Worm (Caenorhabditis elegans): Measurements from ENCODE around the gene mlt-10.

ce11 chrII:526375-526774 lies 20.1 kb upstream of the mlt-10 start, which contains the start of gene lgc-34:
- TF ChIP-seq mdl-1 (tag; optimal IDR thresholded peaks at IDR 0.05) = no peak
- TF ChIP-seq pha-4 (tag; optimal IDR thresholded peaks at IDR 0.05) = no peak
- TF ChIP-seq fkh-10 (GFP tag; optimal IDR thresholded peaks at IDR 0.05) = no peak
- TF ChIP-seq R02D3.7 (tag; optimal IDR thresholded peaks at IDR 0.05) = no peak
- no peak for TF ChIP-seq elt-1 (tag; optimal IDR thresholded peaks at IDR 0.05)
- no peak for TF ChIP-seq skn-1 (tag; optimal IDR thresholded peaks at IDR 0.05)
